Fruit fly (Drosophila melanogaster): ENCODE data around the gene CG6865.

The CG6865 gene

dm6 chr3L:18863327-18863726 lies at the start of gene CG6865:
CG6865 (plus strand) TSS chr3L:18863647.
- TF ChIP-seq chinmo (GFP tag; IDR thresholded peaks at IDR 0.05; ENCODE audit: partially characterized antibody) (0 out of 4 replicates have a peak, but pooled peaks have one; percentile 67), yki (optimal IDR thresholded peaks at IDR 0.05) (no peak), Dbx (GFP tag; IDR thresholded peaks at IDR 0.05) (no peak), scrt (GFP tag; optimal IDR thresholded peaks at IDR 0.05) (peak; percentile 81), CG33557 (GFP tag; optimal IDR thresholded peaks at IDR 0.05) (no peak), B-H1 (GFP tag; IDR thresholded peaks at IDR 0.05) (no peak), Nf-YA (GFP tag; IDR thresholded peaks at IDR 0.05) (no peak), croc (GFP tag; conservative IDR thresholded peaks at IDR 0.05) (no peak)

DNA sequence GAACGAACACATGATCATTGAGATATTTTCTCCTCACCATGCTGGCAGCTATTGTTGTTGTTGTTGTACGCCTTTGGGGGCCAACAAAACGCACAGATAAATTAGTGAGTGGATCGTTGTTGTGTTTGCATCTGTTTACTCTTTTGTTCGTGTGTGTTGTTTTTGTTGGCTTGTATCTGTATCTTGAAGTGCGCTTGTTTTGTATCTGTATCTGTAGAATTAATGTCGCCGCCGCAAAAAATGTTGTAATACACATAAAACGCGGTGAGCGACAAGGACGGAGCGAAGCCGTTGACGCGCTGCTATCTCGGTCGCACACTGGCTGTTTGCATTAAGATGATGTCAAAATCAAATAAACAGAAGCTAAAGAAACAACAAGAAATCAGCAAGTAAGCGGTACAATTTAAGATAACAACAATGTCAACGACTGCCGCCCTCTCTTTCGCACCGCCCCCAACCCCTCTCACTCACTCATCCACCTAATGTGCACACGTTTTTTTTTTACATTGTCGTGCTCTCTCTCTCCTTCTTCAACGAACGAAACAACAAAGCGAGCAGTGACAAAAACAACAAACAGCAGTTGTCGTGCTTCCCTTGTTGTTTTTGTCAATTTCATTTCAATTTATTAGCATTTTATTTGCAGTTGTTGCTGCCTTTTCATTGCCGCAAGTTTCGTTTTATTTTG lies 49.3 kb upstream of the CG6865 start:
- TF ChIP-seq ttk (GFP tag; IDR thresholded peaks at IDR 0.05): no peak
- peak; percentile 65 for TF ChIP-seq CG10209 (GFP tag; optimal IDR thresholded peaks at IDR 0.05)
- peak; percentile 37 for TF ChIP-seq CG18262 (tag; optimal IDR thresholded peaks at IDR 0.05)
- no peak for TF ChIP-seq sisA (GFP tag; IDR thresholded peaks at IDR 0.05)
- no peak for TF ChIP-seq esg (GFP tag; conservative IDR thresholded peaks at IDR 0.05)
- peak; percentile 34 for TF ChIP-seq CG9609 (GFP tag; optimal IDR thresholded peaks at IDR 0.05)
- TF ChIP-seq dmrt99B (tag; optimal IDR thresholded peaks at IDR 0.05): no peak
- TF ChIP-seq CG12659 (GFP tag; optimal IDR thresholded peaks at IDR 0.05): peak; percentile 59
- peak in 1 of 2 experiments; percentile 32 for TF ChIP-seq insv (GFP tag; optimal IDR thresholded peaks at IDR 0.05)
- no peak for TF ChIP-seq CG8478 (optimal IDR thresholded peaks at IDR 0.05)
- no peak for TF ChIP-seq CG5953 (GFP tag; IDR thresholded peaks at IDR 0.05)
- no peak; the same call in 1 of the 2 replicates for TF ChIP-seq CG13287 (GFP tag; IDR thresholded peaks at IDR 0.05; ENCODE audit: partially characterized antibody)
- peak; percentile 2 for TF ChIP-seq CG7928 (GFP tag; optimal IDR thresholded peaks at IDR 0.05)
- peak; percentile 55 for TF ChIP-seq Bteb2 (GFP tag; optimal IDR thresholded peaks at IDR 0.05)
- peak; percentile 51 for TF ChIP-seq CG10274 (GFP tag; optimal IDR thresholded peaks at IDR 0.05)
- TF ChIP-seq ATbp (GFP tag; optimal IDR thresholded peaks at IDR 0.05): peak; percentile 91
- TF ChIP-seq CG6854 (GFP tag; optimal IDR thresholded peaks at IDR 0.05): peak; percentile 74
- TF ChIP-seq D19B (GFP tag; optimal IDR thresholded peaks at IDR 0.05): peak; percentile 3
- no peak; the same call in 2 of the 3 replicates for TF ChIP-seq dysf (GFP tag; IDR thresholded peaks at IDR 0.05)
- peak; percentile 28 to 59 for TF ChIP-seq dpn (GFP tag; optimal IDR thresholded peaks at IDR 0.05)
- TF ChIP-seq CG12942 (GFP tag; optimal IDR thresholded peaks at IDR 0.05): peak; percentile 29
- no peak for TF ChIP-seq zfh2 (GFP tag; optimal IDR thresholded peaks at IDR 0.05)
- peak; percentile 18 for TF ChIP-seq CG10654 (GFP tag; optimal IDR thresholded peaks at IDR 0.05)
- TF ChIP-seq CG5180 (GFP tag; optimal IDR thresholded peaks at IDR 0.05): peak; percentile 77
- TF ChIP-seq tap (tag; optimal IDR thresholded peaks at IDR 0.05): peak; percentile 51
- TF ChIP-seq MESR4 (GFP tag; optimal IDR thresholded peaks at IDR 0.05): no peak
- peak; percentile 50 for TF ChIP-seq NC2β (GFP tag; optimal IDR thresholded peaks at IDR 0.05)
- TF ChIP-seq corto (GFP tag; optimal IDR thresholded peaks at IDR 0.05): peak; percentile 25
- TF ChIP-seq bigmax (GFP tag; optimal IDR thresholded peaks at IDR 0.05): peak; percentile 17
- TF ChIP-seq CG31224 (GFP tag; IDR thresholded peaks at IDR 0.05): no peak
- peak; percentile 79 for TF ChIP-seq CG17568 (GFP tag; optimal IDR thresholded peaks at IDR 0.05)
- peak; percentile 63 for TF ChIP-seq Nf-YC (tag; optimal IDR thresholded peaks at IDR 0.05)
- TF ChIP-seq Six4 (GFP tag; optimal IDR thresholded peaks at IDR 0.05): peak; percentile 27
- peak; percentile 61 for TF ChIP-seq CG3281 (GFP tag; optimal IDR thresholded peaks at IDR 0.05)
- TF ChIP-seq CG42726 (GFP tag; IDR thresholded peaks at IDR 0.05; ENCODE audit: partially characterized antibody): no peak
- peak; percentile 36 for TF ChIP-seq Myb (GFP tag; optimal IDR thresholded peaks at IDR 0.05)
- TF ChIP-seq lov (optimal IDR thresholded peaks at IDR 0.05): no peak
- TF ChIP-seq lov (GFP tag; IDR thresholded peaks at IDR 0.05): no peak
- no peak for TF ChIP-seq gcm2 (GFP tag; optimal IDR thresholded peaks at IDR 0.05)
- TF ChIP-seq hbn (GFP tag; IDR thresholded peaks at IDR 0.05; ENCODE audit: partially characterized antibody): no peak
- TF ChIP-seq CG34422 (GFP tag; IDR thresholded peaks at IDR 0.05): no peak; the same call in 2 of the 3 replicates
